Worm (Caenorhabditis elegans): ENCODE measurements around the gene C17H11.6.

DNA sequence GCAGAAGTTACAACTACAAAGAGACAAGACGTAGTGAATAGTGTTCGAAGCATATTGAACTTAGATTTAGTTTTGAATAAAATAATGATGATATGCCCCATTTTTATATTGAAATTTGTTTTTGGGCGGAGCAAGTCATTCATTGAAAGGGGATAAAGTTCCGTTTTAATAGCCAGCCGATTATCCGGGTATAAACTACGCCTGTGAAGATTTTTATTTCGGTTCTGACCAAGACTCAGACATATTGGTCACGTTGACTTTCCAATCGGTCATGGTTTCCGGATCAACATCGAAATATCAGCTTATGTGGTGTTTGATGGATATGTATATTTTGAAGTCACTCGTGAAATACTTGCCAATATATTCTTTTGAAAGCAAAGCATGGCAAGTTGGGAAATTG lies 15.1 kb upstream of the C17H11.6 start, which contains the start of gene K02A6.4:
- TF ChIP-seq nhr-12 (tag; optimal IDR thresholded peaks at IDR 0.05): no peak
- no peak for TF ChIP-seq ceh-82 (tag; optimal IDR thresholded peaks at IDR 0.05)
- TF ChIP-seq lin-39 (tag; optimal IDR thresholded peaks at IDR 0.05): no peak
- no peak for TF ChIP-seq lin-13 (GFP tag; optimal IDR thresholded peaks at IDR 0.05)
- TF ChIP-seq mdl-1 (tag; optimal IDR thresholded peaks at IDR 0.05): no peak
- TF ChIP-seq unc-62 (GFP tag; optimal IDR thresholded peaks at IDR 0.05): no peak
- no peak for TF ChIP-seq ZK546.5 (tag; optimal IDR thresholded peaks at IDR 0.05)
- no peak for TF ChIP-seq peb-1 (tag; optimal IDR thresholded peaks at IDR 0.05)
- no peak for TF ChIP-seq ztf-11 (tag; optimal IDR thresholded peaks at IDR 0.05)

Data from whole organism, L2 larva.